Fruit fly (Drosophila melanogaster): ENCODE data around the gene Lsp1beta.

Lsp1beta gene

dm6 chr2L:869497-870040, 28.7 kb upstream of the Lsp1beta start, which contains the start of gene dbe (continued):
- no peak for TF ChIP-seq ttk (GFP tag; IDR thresholded peaks at IDR 0.05)
- TF ChIP-seq CG11247 (GFP tag; IDR thresholded peaks at IDR 0.05): no peak
- peak; percentile 41 for TF ChIP-seq CG12391 (tag; optimal IDR thresholded peaks at IDR 0.05)
- no peak for TF ChIP-seq Camta (GFP tag; optimal IDR thresholded peaks at IDR 0.05)
- TF ChIP-seq zfh2 (GFP tag; optimal IDR thresholded peaks at IDR 0.05): no peak
- no peak for TF ChIP-seq bowl (GFP tag; IDR thresholded peaks at IDR 0.05)
- no peak for TF ChIP-seq zf30C (GFP tag; optimal IDR thresholded peaks at IDR 0.05)
- no peak for TF ChIP-seq knrl (GFP tag; IDR thresholded peaks at IDR 0.05; ENCODE audit: partially characterized antibody)
- TF ChIP-seq ERR (GFP tag; optimal IDR thresholded peaks at IDR 0.05): no peak
- no peak for TF ChIP-seq NK7.1 (GFP tag; optimal IDR thresholded peaks at IDR 0.05)
- TF ChIP-seq CG6175 (GFP tag; IDR thresholded peaks at IDR 0.05): no peak
- no peak for TF ChIP-seq YL-1 (GFP tag; optimal IDR thresholded peaks at IDR 0.05)
- no peak for TF ChIP-seq CG6254 (GFP tag; optimal IDR thresholded peaks at IDR 0.05)
- no peak for TF ChIP-seq Atf6 (GFP tag; IDR thresholded peaks at IDR 0.05)
- TF ChIP-seq D19A (tag; optimal IDR thresholded peaks at IDR 0.05): no peak
- no peak for TF ChIP-seq ATbp (GFP tag; optimal IDR thresholded peaks at IDR 0.05)
- TF ChIP-seq Ada2b (GFP tag; IDR thresholded peaks at IDR 0.05): no peak
- TF ChIP-seq CG8924 (tag; optimal IDR thresholded peaks at IDR 0.05): no peak
- no peak for TF ChIP-seq p53 (GFP tag; optimal IDR thresholded peaks at IDR 0.05)
- TF ChIP-seq CG2678 (tag; optimal IDR thresholded peaks at IDR 0.05): peak; percentile 28
- TF ChIP-seq CG6813 (GFP tag; optimal IDR thresholded peaks at IDR 0.05): no peak
- no peak for TF ChIP-seq Nf-YA (GFP tag; IDR thresholded peaks at IDR 0.05)
- TF ChIP-seq cg (GFP tag; optimal IDR thresholded peaks at IDR 0.05): no peak
- no peak for TF ChIP-seq klu (GFP tag; IDR thresholded peaks at IDR 0.05)
- TF ChIP-seq Asciz (GFP tag; optimal IDR thresholded peaks at IDR 0.05): no peak
- no peak for TF ChIP-seq Deaf1 (tag; optimal IDR thresholded peaks at IDR 0.05)
- no peak for TF ChIP-seq pita (GFP tag; optimal IDR thresholded peaks at IDR 0.05)
- peak; percentile 73 for TF ChIP-seq dm (GFP tag; optimal IDR thresholded peaks at IDR 0.05)
- no peak for TF ChIP-seq ham (GFP tag; IDR thresholded peaks at IDR 0.05)
- peak; percentile 5 for TF ChIP-seq Meics (GFP tag; optimal IDR thresholded peaks at IDR 0.05)
- TF ChIP-seq CG10431 (GFP tag; optimal IDR thresholded peaks at IDR 0.05): no peak
- no peak for TF ChIP-seq Gsc (GFP tag; IDR thresholded peaks at IDR 0.05)
- TF ChIP-seq CG10267 (tag; optimal IDR thresholded peaks at IDR 0.05): no peak
- no peak for TF ChIP-seq ewg (GFP tag; optimal IDR thresholded peaks at IDR 0.05)
- no peak for TF ChIP-seq chn (GFP tag; optimal IDR thresholded peaks at IDR 0.05)
- no peak for TF ChIP-seq CG4360 (GFP tag; IDR thresholded peaks at IDR 0.05)
- no peak for TF ChIP-seq pb (GFP tag; optimal IDR thresholded peaks at IDR 0.05)
- TF ChIP-seq CG1024 (GFP tag; IDR thresholded peaks at IDR 0.05): no peak
- no peak for TF ChIP-seq pum (GFP tag; optimal IDR thresholded peaks at IDR 0.05)
- no peak for TF ChIP-seq Poxn (GFP tag; IDR thresholded peaks at IDR 0.05)
- TF ChIP-seq Scr (GFP tag; IDR thresholded peaks at IDR 0.05; ENCODE audit: partially characterized antibody): no peak
- TF ChIP-seq lola (GFP tag; optimal IDR thresholded peaks at IDR 0.05): peak in 1 of 3 experiments; percentile 3
- TF ChIP-seq CG17361 (GFP tag; IDR thresholded peaks at IDR 0.05): no peak
- no peak for TF ChIP-seq B-H2 (GFP tag; optimal IDR thresholded peaks at IDR 0.05)
- TF ChIP-seq Sry-β (GFP tag; optimal IDR thresholded peaks at IDR 0.05): no peak
- TF ChIP-seq CG11085 (GFP tag; IDR thresholded peaks at IDR 0.05): no peak
- TF ChIP-seq Xbp1 (GFP tag; optimal IDR thresholded peaks at IDR 0.05): peak; percentile 37
- no peak for TF ChIP-seq unpg (GFP tag; optimal IDR thresholded peaks at IDR 0.05)
- no peak for TF ChIP-seq NC2α (GFP tag; optimal IDR thresholded peaks at IDR 0.05)
- no peak for TF ChIP-seq slp2 (GFP tag; optimal IDR thresholded peaks at IDR 0.05)
- TF ChIP-seq gfzf (GFP tag; optimal IDR thresholded peaks at IDR 0.05): no peak
- TF ChIP-seq Dip2 (GFP tag; IDR thresholded peaks at IDR 0.05): no peak

Data from whole organism, embryonic.